Worm (Caenorhabditis elegans) whole organism, L4 larva: ENCODE data around the gene mvb-12.

Experiments
- dmd-6 ChIP-seq: fragments of 200-800 bp; sonication (Bioruptor generic); IDR thresholded peaks from 2 replicates; pipeline ENCODE4 v1.3.6; 2022; ENCODE audit warnings: missing genetic modification reagents, missing genetic modification characterization, missing compliant biosample characterization
- dmd-9 ChIP-seq: fragments of 200-800 bp; sonication (Bioruptor generic); IDR thresholded peaks from 2 replicates; pipeline ENCODE4 v1.3.6; 2022; ENCODE audit warnings: missing genetic modification reagents, missing genetic modification characterization, missing compliant biosample characterization
- egl-27 ChIP-seq: sonication (generic microtip); optimal IDR thresholded peaks from 3 replicates; lab custom pipeline; 2017; ENCODE audit warnings: missing biosample characterization, missing genetic modification reagents, missing genetic modification characterization
- lin-15B ChIP-seq: fragments of 150-350 bp; sonication (generic microtip); optimal IDR thresholded peaks from 3 replicates; lab custom pipeline; 2014; ENCODE audit warnings: missing biosample characterization, missing genetic modification characterization
- nhr-41 ChIP-seq: fragments of 200-800 bp; sonication (Bioruptor generic); IDR thresholded peaks from 2 replicates; pipeline ENCODE4 v1.3.6; 2022; ENCODE audit warnings: missing genetic modification reagents, missing genetic modification characterization, missing compliant biosample characterization
- pha-4 ChIP-seq, 2 experiments: fragments of 150-350 bp in 1 of 2; fragments of 200-800 bp in 1 of 2; sonication (Bioruptor generic) in 1 of 2; IDR thresholded peaks in 1 of 2; optimal IDR thresholded peaks in 1 of 2; 2 replicates each; pipeline versions ENCODE4 v1.3.6 to Lab custom; 2014 to 2022; ENCODE audit warnings: missing genetic modification characterization in 2 of 2, missing genetic modification reagents in 2 of 2, missing biosample characterization in 1 of 2, missing compliant biosample characterization in 1 of 2

DNA sequence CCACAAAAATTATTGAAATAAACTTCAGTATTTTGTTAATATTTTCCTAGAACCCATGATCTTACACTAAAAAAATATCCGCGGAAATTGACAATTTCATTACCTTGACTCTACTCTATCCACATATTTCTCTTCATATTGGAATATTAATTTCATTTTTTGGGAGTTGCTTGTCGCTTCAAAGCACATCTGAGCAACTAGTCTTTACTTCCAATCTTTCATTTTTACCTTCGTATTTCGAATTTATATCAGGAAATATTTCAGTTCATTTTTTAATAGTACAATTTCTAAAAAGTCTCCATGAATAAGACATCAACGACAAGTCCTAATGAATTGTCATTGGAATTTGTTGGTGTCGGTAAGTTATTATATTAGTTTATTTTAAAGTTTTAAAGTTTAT lies 48.7 kb downstream of the mvb-12 start, which contains the start of gene srt-73:
- TF ChIP-seq lin-15B (tag; lab: Kevin White, UChicago): no peak
- no peak for TF ChIP-seq dmd-9 (GFP tag; lab: Robert Waterston, UW)
- TF ChIP-seq egl-27 (tag; lab: Kevin White, UChicago): no peak
- no peak for TF ChIP-seq pha-4 (GFP tag; IDR thresholded peaks at IDR 0.05; lab: Robert Waterston, UW)
- TF ChIP-seq pha-4 (tag; optimal IDR thresholded peaks at IDR 0.05; lab: Kevin White, UChicago): no peak
- TF ChIP-seq dmd-6: no peak
- no peak for TF ChIP-seq nhr-41 (GFP tag; lab: Robert Waterston, UW)
